Worm (Caenorhabditis elegans): ENCODE results near the gene subs-4.
A peak's percentile ranks its signal among the peaks of the same experiment; 100 is the strongest.

Gene subs-4

ce11 chrIII:11405049-11405448 is 23.0 kb downstream of the subs-4 start, which contains the start of gene Y47D3B.4:
Gene Y47D3B.4 (plus strand): TSS chrIII:11405349.
- TF ChIP-seq madf-9 (GFP tag; conservative IDR thresholded peaks at IDR 0.05) (no peak), lin-39 (tag; optimal IDR thresholded peaks at IDR 0.05) (no peak), fos-1 (tag; optimal IDR thresholded peaks at IDR 0.05) (no peak)

ce11 chrIII:11410378-11410777 is 28.4 kb downstream of the subs-4 start, which contains the start of gene twk-31:
Gene twk-31 (plus strand): TSS chrIII:11410678.
- TF ChIP-seq T26A8.4 (GFP tag; IDR thresholded peaks at IDR 0.05), result no peak
- TF ChIP-seq set-16 (GFP tag; IDR thresholded peaks at IDR 0.05), result no peak
- TF ChIP-seq Y105C5A.15 (GFP tag; IDR thresholded peaks at IDR 0.05), result no peak
- TF ChIP-seq aly-2 (tag; optimal IDR thresholded peaks at IDR 0.05), result no peak
- no peak for TF ChIP-seq madf-9 (GFP tag; conservative IDR thresholded peaks at IDR 0.05)
- TF ChIP-seq Y75B8A.6 (GFP tag; IDR thresholded peaks at IDR 0.05), result no peak
- no peak for TF ChIP-seq daf-16 (GFP tag; optimal IDR thresholded peaks at IDR 0.05)
- TF ChIP-seq daf-16 (tag; optimal IDR thresholded peaks at IDR 0.05), result no peak
- TF ChIP-seq nhr-76 (tag; optimal IDR thresholded peaks at IDR 0.05), result no peak
- no peak for TF ChIP-seq dmd-6 (GFP tag; IDR thresholded peaks at IDR 0.05)
- TF ChIP-seq zip-2 (tag; optimal IDR thresholded peaks at IDR 0.05), result no peak
- TF ChIP-seq tag-97 (GFP tag; IDR thresholded peaks at IDR 0.05), result no peak
- TF ChIP-seq mdt-29 (GFP tag; IDR thresholded peaks at IDR 0.05), result no peak
- no peak for TF ChIP-seq ceh-20 (GFP tag; IDR thresholded peaks at IDR 0.05)
- TF ChIP-seq ZK337.2 (GFP tag; IDR thresholded peaks at IDR 0.05), result no peak
- no peak for TF ChIP-seq zfp-2 (tag; optimal IDR thresholded peaks at IDR 0.05)
- TF ChIP-seq F37D6.2 (tag; optimal IDR thresholded peaks at IDR 0.05), result no peak
- TF ChIP-seq F44E2.7 (GFP tag; IDR thresholded peaks at IDR 0.05), result no peak
- TF ChIP-seq jun-1 (tag; optimal IDR thresholded peaks at IDR 0.05), result no peak

ce11 chrIII:11419551-11419950 is 37.5 kb downstream of the subs-4 start:
- TF ChIP-seq rbr-2 (tag; optimal IDR thresholded peaks at IDR 0.05) (no peak), lim-7 (GFP tag; IDR thresholded peaks at IDR 0.05) (0 out of 2 replicates have a peak, but pooled peaks have one; percentile 20)

ce11 chrIII:11424815-11425214 is 42.8 kb downstream of the subs-4 start:
- TF ChIP-seq arid-1 (GFP tag; conservative IDR thresholded peaks at IDR 0.05) (0 out of 2 replicates have a peak, but pooled peaks have one; percentile 15), lir-3 (tag; optimal IDR thresholded peaks at IDR 0.05) (no peak), daf-8 (GFP tag; IDR thresholded peaks at IDR 0.05) (no peak), ztf-11 (tag; optimal IDR thresholded peaks at IDR 0.05) (no peak)

ce11 chrIII:11426906-11427305 is 44.9 kb downstream of the subs-4 start, which contains the start of gene idpc-1:
Gene idpc-1 (plus strand): TSS chrIII:11427206.
- no peak for TF ChIP-seq saeg-2 (GFP tag; IDR thresholded peaks at IDR 0.05)
- no peak for TF ChIP-seq daf-16 (GFP tag; optimal IDR thresholded peaks at IDR 0.05)
- TF ChIP-seq daf-16 (tag; optimal IDR thresholded peaks at IDR 0.05), result no peak
- no peak for TF ChIP-seq nhr-6 (tag; optimal IDR thresholded peaks at IDR 0.05)
- no peak for TF ChIP-seq snpc-4 (tag; optimal IDR thresholded peaks at IDR 0.05)

ce11 chrIII:11427548-11428152 is 45.6 kb downstream of the subs-4 start:
- TF ChIP-seq aha-1 (tag), result peak; percentile 30
- TF ChIP-seq pha-4 (GFP tag; IDR thresholded peaks at IDR 0.05), result peak; percentile 6; the same call in 1 of the 2 replicates
- TF ChIP-seq pha-4 (tag; optimal IDR thresholded peaks at IDR 0.05), result no peak
- no peak for TF ChIP-seq gei-8 (GFP tag; optimal IDR thresholded peaks at IDR 0.05)
- peak; percentile 98 for TF ChIP-seq set-16 (GFP tag; IDR thresholded peaks at IDR 0.05)
- TF ChIP-seq arid-1 (GFP tag; conservative IDR thresholded peaks at IDR 0.05), result 0 out of 2 replicates have a peak, but pooled peaks have one; percentile 13
